Worm (Caenorhabditis elegans): ENCODE measurements around the gene F28H6.4.

ce11 chrX:14098618-14099118 is 29.0 kb upstream of the F28H6.4 start, which contains the start of gene F16B12.4:
- TF ChIP-seq gmeb-2 (tag; optimal IDR thresholded peaks at IDR 0.05) (no peak), ama-1 (optimal IDR thresholded peaks at IDR 0.05) (no peak), tbx-2 (tag; optimal IDR thresholded peaks at IDR 0.05) (no peak), C08G9.2 (tag; optimal IDR thresholded peaks at IDR 0.05) (no peak), eyg-1 (tag; optimal IDR thresholded peaks at IDR 0.05) (no peak), rnt-1 (tag; optimal IDR thresholded peaks at IDR 0.05) (no peak), pqm-1 (tag; optimal IDR thresholded peaks at IDR 0.05) (no peak), fkh-10 (GFP tag; optimal IDR thresholded peaks at IDR 0.05) (no peak), nhr-11 (tag; optimal IDR thresholded peaks at IDR 0.05) (no peak), sox-2 (GFP tag; IDR thresholded peaks at IDR 0.05) (no peak), elt-2 (tag; optimal IDR thresholded peaks at IDR 0.05) (no peak), hlh-6 (tag; optimal IDR thresholded peaks at IDR 0.05) (no peak), syd-9 (tag; optimal IDR thresholded peaks at IDR 0.05) (no peak), K09A11.1 (tag; optimal IDR thresholded peaks at IDR 0.05; ENCODE audit: insufficient read depth) (no peak)

Data from whole organism, late embryonic.